Worm (Caenorhabditis elegans): Measurements from ENCODE around the gene tag-120.

Gene tag-120

DNA sequence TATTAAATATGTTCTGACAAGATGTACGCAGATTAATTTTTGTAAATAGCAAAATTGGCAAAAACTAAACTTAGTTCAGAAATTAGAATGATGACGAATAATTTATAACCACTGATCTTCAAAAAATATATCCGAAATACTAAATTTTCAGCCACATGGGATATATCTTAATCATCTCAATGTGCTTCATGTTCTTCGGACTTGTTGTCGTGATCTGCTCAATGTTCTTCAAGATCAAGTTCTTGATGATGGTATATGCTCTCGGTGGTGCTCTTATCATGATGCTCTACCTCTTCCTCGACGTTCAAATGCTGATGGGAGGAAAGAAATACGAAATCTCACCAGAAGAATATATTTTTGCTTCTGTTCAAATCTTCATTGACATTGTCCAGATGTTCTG lies 3.0 kb downstream of the tag-120 start:
- TF ChIP-seq ama-1 (optimal IDR thresholded peaks at IDR 0.05), result no peak
- TF ChIP-seq nhr-10 (tag; optimal IDR thresholded peaks at IDR 0.05), result no peak
- no peak for TF ChIP-seq mdl-1 (tag; optimal IDR thresholded peaks at IDR 0.05)
- no peak for TF ChIP-seq ztf-4 (tag; optimal IDR thresholded peaks at IDR 0.05)
- no peak for TF ChIP-seq egl-27 (tag; optimal IDR thresholded peaks at IDR 0.05)
- no peak for TF ChIP-seq nhr-25 (tag; optimal IDR thresholded peaks at IDR 0.05)
- no peak for TF ChIP-seq unc-55 (GFP tag; optimal IDR thresholded peaks at IDR 0.05)
- no peak for TF ChIP-seq zag-1 (tag; optimal IDR thresholded peaks at IDR 0.05)
- no peak for TF ChIP-seq nhr-129 (tag; optimal IDR thresholded peaks at IDR 0.05)
- TF ChIP-seq nhr-77 (tag; optimal IDR thresholded peaks at IDR 0.05), result no peak
- TF ChIP-seq sem-4 (tag; optimal IDR thresholded peaks at IDR 0.05), result no peak
- TF ChIP-seq sma-9 (GFP tag; optimal IDR thresholded peaks at IDR 0.05), result no peak
- TF ChIP-seq sma-9 (tag; optimal IDR thresholded peaks at IDR 0.05), result no peak
- no peak for TF ChIP-seq R02D3.7 (tag; optimal IDR thresholded peaks at IDR 0.05)
- TF ChIP-seq ceh-16 (tag; optimal IDR thresholded peaks at IDR 0.05), result no peak
- TF ChIP-seq mab-5 (tag; optimal IDR thresholded peaks at IDR 0.05), result no peak
- no peak for TF ChIP-seq nhr-21 (tag; optimal IDR thresholded peaks at IDR 0.05)
- TF ChIP-seq nhr-11 (tag; optimal IDR thresholded peaks at IDR 0.05), result no peak

DNA sequence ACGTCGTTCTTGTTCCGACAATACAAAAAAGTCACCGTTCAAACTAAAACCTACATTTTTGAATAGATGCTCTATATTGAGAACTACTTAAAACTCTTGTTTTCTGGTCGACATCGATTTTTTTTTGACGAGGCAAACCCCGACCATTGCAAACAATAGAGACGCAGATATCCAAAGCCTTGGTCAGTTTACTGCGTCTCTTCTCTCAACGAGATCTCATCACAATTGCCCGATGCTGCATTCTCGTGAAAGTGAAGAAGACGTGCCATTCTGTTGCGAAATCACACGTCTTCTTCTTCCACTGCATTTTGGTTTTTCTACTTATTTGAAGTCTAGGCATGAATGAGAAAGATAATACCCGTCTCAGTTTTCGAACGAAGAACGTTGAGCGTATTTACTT lies 5.2 kb downstream of the tag-120 start:
- TF ChIP-seq lin-39 (tag; optimal IDR thresholded peaks at IDR 0.05), result no peak
- peak; percentile 55 for TF ChIP-seq sem-4 (tag; optimal IDR thresholded peaks at IDR 0.05)
- TF ChIP-seq fos-1 (tag; optimal IDR thresholded peaks at IDR 0.05), result peak; percentile 41
- peak; percentile 42 for TF ChIP-seq nhr-25 (tag; optimal IDR thresholded peaks at IDR 0.05)
- TF ChIP-seq lin-11 (tag; optimal IDR thresholded peaks at IDR 0.05), result peak; percentile 20
- TF ChIP-seq crh-2 (tag; optimal IDR thresholded peaks at IDR 0.05), result peak; percentile 58
- peak; percentile 83 for TF ChIP-seq nhr-129 (tag; optimal IDR thresholded peaks at IDR 0.05)
- TF ChIP-seq C34F6.9 (tag; optimal IDR thresholded peaks at IDR 0.05), result peak; percentile 74
- TF ChIP-seq F13H6.1 (tag; optimal IDR thresholded peaks at IDR 0.05), result peak; percentile 52
- TF ChIP-seq sma-9 (GFP tag; optimal IDR thresholded peaks at IDR 0.05), result peak; percentile 32
- TF ChIP-seq sma-9 (tag; optimal IDR thresholded peaks at IDR 0.05), result no peak
- peak in 1 of 2 experiments; percentile 55 for TF ChIP-seq lsy-2 (tag; optimal IDR thresholded peaks at IDR 0.05)
- TF ChIP-seq unc-55 (GFP tag; optimal IDR thresholded peaks at IDR 0.05), result peak; percentile 90
- TF ChIP-seq egl-27 (tag; optimal IDR thresholded peaks at IDR 0.05), result no peak
- TF ChIP-seq mdl-1 (tag; optimal IDR thresholded peaks at IDR 0.05), result peak in 1 of 2 experiments; percentile 22
- TF ChIP-seq Y55F3AM.14 (GFP tag; optimal IDR thresholded peaks at IDR 0.05), result no peak
- TF ChIP-seq zag-1 (tag; optimal IDR thresholded peaks at IDR 0.05), result peak; percentile 79
- no peak for TF ChIP-seq elt-1 (tag; optimal IDR thresholded peaks at IDR 0.05)
- peak; percentile 18 for TF ChIP-seq lin-13 (GFP tag; optimal IDR thresholded peaks at IDR 0.05)
- no peak for TF ChIP-seq ztf-4 (tag; optimal IDR thresholded peaks at IDR 0.05)
- TF ChIP-seq blmp-1 (tag; optimal IDR thresholded peaks at IDR 0.05; ENCODE audit: insufficient read depth), result peak; percentile 57

DNA sequence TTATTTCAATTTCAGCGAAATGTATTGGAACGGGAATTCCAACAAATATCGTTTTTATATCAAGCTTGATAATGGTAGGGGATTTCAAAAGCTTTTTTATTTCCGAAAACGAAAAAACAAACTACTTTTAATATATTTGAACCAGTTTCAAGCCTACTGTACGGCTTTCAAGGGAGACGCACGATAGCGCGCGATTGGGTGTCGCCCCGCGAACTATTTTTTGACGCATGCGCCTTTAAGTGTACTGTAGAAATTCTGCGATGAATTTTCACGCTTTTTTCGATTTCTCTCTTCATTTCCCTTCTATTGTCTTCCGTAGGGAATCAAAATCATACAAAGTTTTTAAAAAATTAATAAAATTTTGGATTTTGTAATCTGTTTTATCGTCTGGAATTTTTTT lies 6.1 kb downstream of the tag-120 start:
- TF ChIP-seq nhr-23 (tag; optimal IDR thresholded peaks at IDR 0.05) (no peak), nhr-6 (tag; optimal IDR thresholded peaks at IDR 0.05) (no peak), peb-1 (tag; optimal IDR thresholded peaks at IDR 0.05) (no peak), nhr-12 (tag; optimal IDR thresholded peaks at IDR 0.05) (no peak), sem-4 (tag; optimal IDR thresholded peaks at IDR 0.05) (no peak), aly-2 (tag; optimal IDR thresholded peaks at IDR 0.05) (no peak), mbf-1 (tag; optimal IDR thresholded peaks at IDR 0.05) (no peak), fos-1 (tag; optimal IDR thresholded peaks at IDR 0.05) (no peak)

DNA sequence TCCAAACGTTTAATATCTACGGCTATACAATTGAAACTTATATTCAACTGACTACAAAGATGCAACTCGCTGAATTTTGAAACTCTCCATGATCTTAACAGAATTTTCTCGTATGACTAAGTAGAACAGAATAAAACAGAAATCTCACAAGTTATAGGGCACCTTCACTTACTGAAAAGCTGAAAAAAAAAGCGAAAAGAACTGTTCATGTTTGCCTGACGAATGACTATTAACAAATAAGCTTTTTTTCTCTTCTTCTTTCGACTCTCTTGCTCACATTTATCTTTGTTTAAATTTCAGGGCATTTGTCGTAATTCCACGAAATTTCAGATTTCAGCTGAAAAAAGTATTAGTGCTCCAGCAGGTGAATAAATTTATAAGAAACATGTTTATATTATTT lies 6.9 kb downstream of the tag-120 start, which contains the start of gene xbx-6:
TSS of gene xbx-6 (plus strand) at position 301 of the 400 bp plus-strand sequence.
- TF ChIP-seq nhr-21 (tag; optimal IDR thresholded peaks at IDR 0.05) (no peak), nhr-25 (tag; optimal IDR thresholded peaks at IDR 0.05) (no peak), aly-2 (tag; optimal IDR thresholded peaks at IDR 0.05) (no peak), skn-1 (tag; optimal IDR thresholded peaks at IDR 0.05) (no peak), mbf-1 (tag; optimal IDR thresholded peaks at IDR 0.05) (no peak), nhr-11 (tag; optimal IDR thresholded peaks at IDR 0.05) (no peak), fos-1 (tag; optimal IDR thresholded peaks at IDR 0.05) (no peak), F13H6.1 (tag; optimal IDR thresholded peaks at IDR 0.05) (no peak), ztf-1 (GFP tag; conservative IDR thresholded peaks at IDR 0.05) (no peak), ceh-82 (tag; optimal IDR thresholded peaks at IDR 0.05) (no peak)
